Worm (Caenorhabditis elegans): Measurements from ENCODE around the gene C33F10.14.
"Not testable (repeated sequence)": the region's sequence is repeated elsewhere in the genome, so short reads cannot be mapped to it uniquely, and the experiment has no call there.

Gene C33F10.14

ce11 chrII:4834761-4835160 is 37.6 kb downstream of the C33F10.14 start, which contains the start of the genes C33F10.11 and C33F10.1:
C33F10.11 (minus strand) TSS chrII:4834861.
C33F10.1 (plus strand) TSS chrII:4835023.
- TF ChIP-seq unc-120 (tag; optimal IDR thresholded peaks at IDR 0.05; ENCODE audit: poor library complexity, severe bottlenecking) (no peak), drap-1 (GFP tag; optimal IDR thresholded peaks at IDR 0.05) (no peak), elt-1 (tag; optimal IDR thresholded peaks at IDR 0.05; ENCODE audit: borderline replicate concordance, insufficient read depth) (no peak), lin-32 (GFP tag; optimal IDR thresholded peaks at IDR 0.05) (no peak), snpc-4 (tag; optimal IDR thresholded peaks at IDR 0.05) (no peak), hlh-1 (tag; optimal IDR thresholded peaks at IDR 0.05) (no peak), nhr-2 (tag; optimal IDR thresholded peaks at IDR 0.05) (no peak), ceh-83 (GFP tag; optimal IDR thresholded peaks at IDR 0.05) (no peak), tbx-8 (GFP tag; optimal IDR thresholded peaks at IDR 0.05) (no peak), nhr-237 (tag; optimal IDR thresholded peaks at IDR 0.05) (no peak), mep-1 (tag; optimal IDR thresholded peaks at IDR 0.05) (no peak), cnd-1 (tag; optimal IDR thresholded peaks at IDR 0.05) (no peak), unc-39 (tag; optimal IDR thresholded peaks at IDR 0.05) (no peak), ceh-43 (GFP tag; optimal IDR thresholded peaks at IDR 0.05) (no peak), ztf-11 (tag; optimal IDR thresholded peaks at IDR 0.05) (no peak), sem-2 (GFP tag; optimal IDR thresholded peaks at IDR 0.05) (no peak)

ce11 chrII:4837659-4838058 is 40.5 kb downstream of the C33F10.14 start, which contains the start of gene C33F10.12:
C33F10.12 (minus strand) TSS chrII:4837759.
- TF ChIP-seq tbx-8 (GFP tag; optimal IDR thresholded peaks at IDR 0.05): no peak
- no peak for TF ChIP-seq snpc-4 (tag; optimal IDR thresholded peaks at IDR 0.05)
- TF ChIP-seq cnd-1 (tag; optimal IDR thresholded peaks at IDR 0.05): no peak
- no peak for TF ChIP-seq zip-8 (tag; optimal IDR thresholded peaks at IDR 0.05)
- no peak for TF ChIP-seq unc-39 (tag; optimal IDR thresholded peaks at IDR 0.05)
- TF ChIP-seq ceh-39 (tag; optimal IDR thresholded peaks at IDR 0.05): no peak
- TF ChIP-seq hlh-1 (tag; optimal IDR thresholded peaks at IDR 0.05): no peak
- no peak for TF ChIP-seq blmp-1 (tag; optimal IDR thresholded peaks at IDR 0.05)
- TF ChIP-seq nhr-2 (tag; optimal IDR thresholded peaks at IDR 0.05): no peak
- no peak for TF ChIP-seq ceh-43 (GFP tag; optimal IDR thresholded peaks at IDR 0.05)
- no peak for TF ChIP-seq nhr-237 (tag; optimal IDR thresholded peaks at IDR 0.05)
- no peak for TF ChIP-seq mls-2 (tag; optimal IDR thresholded peaks at IDR 0.05)
- no peak for TF ChIP-seq lin-13 (tag; optimal IDR thresholded peaks at IDR 0.05)
- TF ChIP-seq elt-3 (tag; optimal IDR thresholded peaks at IDR 0.05): no peak
- TF ChIP-seq nhr-28 (tag; optimal IDR thresholded peaks at IDR 0.05): no peak
- TF ChIP-seq pha-4 (tag; optimal IDR thresholded peaks at IDR 0.05): no peak

ce11 chrII:4842143-4842658 is 45.0 kb downstream of the C33F10.14 start, which contains the start of the genes T23B7.2 and nspd-4:
T23B7.2 (minus strand) TSS chrII:4842243.
nspd-4 (plus strand) TSS chrII:4842608.
- not testable (repeated sequence) for TF ChIP-seq ztf-11, mep-1, elt-3 (tag; optimal IDR thresholded peaks at IDR 0.05)

Measured in whole organism, mixed stage, embryonic.